Fruit fly (Drosophila melanogaster): ENCODE results near the gene CG14204.
A peak's percentile ranks its signal among the peaks of the same experiment; 100 is the strongest.

Gene CG14204

dm6 chrX:19622924-19623323, 39.5 kb downstream of the CG14204 start, which contains the start of the genes Naa20A and MKP-4 (continued):
- TF ChIP-seq en (GFP tag; optimal IDR thresholded peaks at IDR 0.05), result no peak
- TF ChIP-seq NfI (GFP tag; optimal IDR thresholded peaks at IDR 0.05), result no peak
- no peak for TF ChIP-seq Bteb2 (GFP tag; optimal IDR thresholded peaks at IDR 0.05)
- TF ChIP-seq E2f1 (GFP tag; IDR thresholded peaks at IDR 0.05), result no peak
- TF ChIP-seq CG17568 (GFP tag; optimal IDR thresholded peaks at IDR 0.05), result no peak
- TF ChIP-seq CG8290 (GFP tag; optimal IDR thresholded peaks at IDR 0.05), result no peak
- TF ChIP-seq CG8290 (tag; optimal IDR thresholded peaks at IDR 0.05), result no peak
- TF ChIP-seq HLHmδ (GFP tag; optimal IDR thresholded peaks at IDR 0.05), result no peak
- TF ChIP-seq CG7271 (tag; optimal IDR thresholded peaks at IDR 0.05), result no peak
- peak; percentile 81 for TF ChIP-seq amos (GFP tag; IDR thresholded peaks at IDR 0.05; ENCODE audit: partially characterized antibody)
- TF ChIP-seq CoRest (tag; optimal IDR thresholded peaks at IDR 0.05), result no peak
- no peak for TF ChIP-seq ash1 (GFP tag; optimal IDR thresholded peaks at IDR 0.05)
- no peak for TF ChIP-seq caup (GFP tag; optimal IDR thresholded peaks at IDR 0.05; ENCODE audit: severe bottlenecking)
- TF ChIP-seq inv (GFP tag; IDR thresholded peaks at IDR 0.05; ENCODE audit: partially characterized antibody), result peak; percentile 55; the same call in 1 of the 2 replicates
- no peak for TF ChIP-seq prd (optimal IDR thresholded peaks at IDR 0.05)
- no peak for TF ChIP-seq prd (GFP tag; IDR thresholded peaks at IDR 0.05)
- no peak for TF ChIP-seq btn (GFP tag; optimal IDR thresholded peaks at IDR 0.05)
- TF ChIP-seq Ssrp (tag; optimal IDR thresholded peaks at IDR 0.05), result no peak
- TF ChIP-seq ato (GFP tag; IDR thresholded peaks at IDR 0.05; ENCODE audit: partially characterized antibody), result no peak
- TF ChIP-seq Rfx (GFP tag; IDR thresholded peaks at IDR 0.05), result no peak
- peak; percentile 28; the same call in 1 of the 3 replicates for TF ChIP-seq row (GFP tag; IDR thresholded peaks at IDR 0.05)
- 0 out of 2 replicates have a peak, but pooled peaks have one; percentile 14 for TF ChIP-seq sob (GFP tag; IDR thresholded peaks at IDR 0.05)
- TF ChIP-seq Eip74EF (GFP tag; optimal IDR thresholded peaks at IDR 0.05), result no peak
- TF ChIP-seq cg (GFP tag; optimal IDR thresholded peaks at IDR 0.05), result no peak
- TF ChIP-seq CG7839 (tag; optimal IDR thresholded peaks at IDR 0.05), result no peak
- no peak for TF ChIP-seq Optix (GFP tag; IDR thresholded peaks at IDR 0.05)
- peak; percentile 28; the same call in 1 of the 2 replicates for TF ChIP-seq CG2129 (GFP tag; IDR thresholded peaks at IDR 0.05; ENCODE audit: partially characterized antibody)
- no peak for TF ChIP-seq TFAM (GFP tag; optimal IDR thresholded peaks at IDR 0.05)
- no peak for TF ChIP-seq CG6272 (GFP tag; IDR thresholded peaks at IDR 0.05)
- TF ChIP-seq CG18262 (tag; optimal IDR thresholded peaks at IDR 0.05), result no peak
- peak; percentile 82 for TF ChIP-seq CG13287 (GFP tag; IDR thresholded peaks at IDR 0.05; ENCODE audit: partially characterized antibody)
- TF ChIP-seq wor (GFP tag; IDR thresholded peaks at IDR 0.05), result no peak
- no peak for TF ChIP-seq CG18619 (GFP tag; optimal IDR thresholded peaks at IDR 0.05)
- no peak for TF ChIP-seq B-H1 (GFP tag; IDR thresholded peaks at IDR 0.05)
- peak; percentile 76; the same call in 2 of the 3 replicates for TF ChIP-seq mld (GFP tag; IDR thresholded peaks at IDR 0.05; ENCODE audit: partially characterized antibody)
- TF ChIP-seq CG9817 (tag; optimal IDR thresholded peaks at IDR 0.05), result no peak
- TF ChIP-seq dmrt11E (tag; optimal IDR thresholded peaks at IDR 0.05), result no peak
- peak; percentile 5 for TF ChIP-seq CG17829 (tag; optimal IDR thresholded peaks at IDR 0.05)
- peak; percentile 73 for TF ChIP-seq Scr (GFP tag; IDR thresholded peaks at IDR 0.05; ENCODE audit: partially characterized antibody)
- TF ChIP-seq CG10321 (GFP tag; IDR thresholded peaks at IDR 0.05), result no peak
- no peak for TF ChIP-seq Lhr (GFP tag; optimal IDR thresholded peaks at IDR 0.05)
- TF ChIP-seq CG34422 (GFP tag; IDR thresholded peaks at IDR 0.05), result no peak
- no peak for TF ChIP-seq CG2678 (tag; optimal IDR thresholded peaks at IDR 0.05)
- TF ChIP-seq Neu2 (GFP tag; optimal IDR thresholded peaks at IDR 0.05; ENCODE audit: borderline replicate concordance), result no peak
- no peak for TF ChIP-seq abd-A (tag; optimal IDR thresholded peaks at IDR 0.05)
- no peak for TF ChIP-seq trh (GFP tag; optimal IDR thresholded peaks at IDR 0.05)
- no peak for TF ChIP-seq CG10267 (tag; optimal IDR thresholded peaks at IDR 0.05)
- no peak for TF ChIP-seq CG8924 (tag; optimal IDR thresholded peaks at IDR 0.05)
- no peak for TF ChIP-seq maf-S (GFP tag; optimal IDR thresholded peaks at IDR 0.05)
- TF ChIP-seq chm (GFP tag; IDR thresholded peaks at IDR 0.05), result peak; percentile 37; the same call in 1 of the 2 replicates
